Worm (Caenorhabditis elegans) whole organism, late embryonic: ENCODE results near the gene ZK550.6.

Experiments
- C08G9.2 ChIP-seq: sonication (generic microtip); optimal IDR thresholded peaks from 2 replicates; lab custom pipeline; 2016; ENCODE audit warnings: mild to moderate bottlenecking, missing genetic modification characterization, moderate library complexity, missing compliant biosample characterization
- F13H6.1 ChIP-seq: sonication (generic microtip); optimal IDR thresholded peaks from 2 replicates; lab custom pipeline; 2016; ENCODE audit warnings: missing genetic modification characterization, missing compliant biosample characterization
- K09A11.1 ChIP-seq: sonication (generic microtip); optimal IDR thresholded peaks from 2 replicates; lab custom pipeline; 2017; ENCODE audit warnings: antibody characterized with exemption, mild to moderate bottlenecking, missing genetic modification characterization, missing compliant biosample characterization; ENCODE audit not compliant: insufficient read depth
- Y22D7AL.16 ChIP-seq: sonication (generic microtip); optimal IDR thresholded peaks from 2 replicates; lab custom pipeline; 2016; ENCODE audit warnings: missing genetic modification characterization, missing compliant biosample characterization
- ahr-1 ChIP-seq: sonication (generic microtip); optimal IDR thresholded peaks from 2 replicates; lab custom pipeline; 2016; ENCODE audit warnings: missing genetic modification characterization, missing compliant biosample characterization
- ama-1 ChIP-seq: fragments of 150-350 bp; optimal IDR thresholded peaks from 2 replicates; lab custom pipeline; 2014
- ceh-14 ChIP-seq: sonication (generic microtip); optimal IDR thresholded peaks from 2 replicates; lab custom pipeline; 2016; ENCODE audit warnings: missing genotype, missing genetic modification characterization, missing compliant biosample characterization
- ceh-2 ChIP-seq: sonication (generic microtip); optimal IDR thresholded peaks from 2 replicates; lab custom pipeline; 2016; ENCODE audit warnings: missing genotype, missing genetic modification characterization, missing compliant biosample characterization
- ceh-24 ChIP-seq: sonication (generic microtip); optimal IDR thresholded peaks from 2 replicates; lab custom pipeline; 2016; ENCODE audit warnings: mild to moderate bottlenecking, missing genetic modification characterization, missing compliant biosample characterization
- ceh-31 ChIP-seq: sonication (generic microtip); optimal IDR thresholded peaks from 2 replicates; lab custom pipeline; 2016; ENCODE audit warnings: missing genetic modification characterization, missing compliant biosample characterization
- ceh-34 ChIP-seq: sonication (generic microtip); optimal IDR thresholded peaks from 2 replicates; lab custom pipeline; 2016; ENCODE audit warnings: mild to moderate bottlenecking, missing genetic modification characterization, missing compliant biosample characterization
- che-1 ChIP-seq: sonication (generic microtip); optimal IDR thresholded peaks from 2 replicates; lab custom pipeline; 2016; ENCODE audit warnings: mild to moderate bottlenecking, missing genetic modification characterization, missing compliant biosample characterization
- dve-1 ChIP-seq: sonication (generic microtip); optimal IDR thresholded peaks from 2 replicates; lab custom pipeline; 2017; ENCODE audit warnings: antibody characterized with exemption, mild to moderate bottlenecking, missing genetic modification characterization, missing compliant biosample characterization
- elt-2 ChIP-seq: sonication (generic microtip); optimal IDR thresholded peaks from 2 replicates; lab custom pipeline; 2016; ENCODE audit warnings: missing genetic modification reagents, missing genetic modification characterization, missing compliant biosample characterization
- ets-4 ChIP-seq: sonication (generic microtip); optimal IDR thresholded peaks from 2 replicates; lab custom pipeline; 2016; ENCODE audit warnings: missing genetic modification characterization, missing compliant biosample characterization
- fax-1 ChIP-seq: sonication (generic microtip); optimal IDR thresholded peaks from 2 replicates; lab custom pipeline; 2016; ENCODE audit warnings: missing genotype, missing genetic modification characterization, missing compliant biosample characterization
- fkh-10 ChIP-seq: fragments of 150-350 bp; optimal IDR thresholded peaks from 2 replicates; lab custom pipeline; 2014; ENCODE audit warnings: missing biosample characterization, missing genetic modification reagents, missing genetic modification characterization
- fkh-6 ChIP-seq: sonication (generic microtip); optimal IDR thresholded peaks from 2 replicates; lab custom pipeline; 2016; ENCODE audit warnings: missing genetic modification characterization, missing compliant biosample characterization
- hlh-13 ChIP-seq: fragments of 200-800 bp; sonication (Bioruptor generic); optimal IDR thresholded peaks from 2 replicates; lab custom pipeline; 2018; ENCODE audit warnings: mild to moderate bottlenecking, missing genetic modification characterization, missing compliant biosample characterization
- hlh-15 ChIP-seq: sonication (generic microtip); optimal IDR thresholded peaks from 2 replicates; lab custom pipeline; 2016; ENCODE audit warnings: missing genetic modification characterization, missing compliant biosample characterization
- hlh-8 ChIP-seq: sonication (generic microtip); optimal IDR thresholded peaks from 2 replicates; lab custom pipeline; 2016; ENCODE audit warnings: missing genotype, missing genetic modification characterization, missing compliant biosample characterization
- madf-2 ChIP-seq: sonication (generic microtip); optimal IDR thresholded peaks from 2 replicates; lab custom pipeline; 2017; ENCODE audit warnings: missing genetic modification characterization, missing compliant biosample characterization
- npax-4 ChIP-seq: sonication (generic microtip); optimal IDR thresholded peaks from 2 replicates; lab custom pipeline; 2016; ENCODE audit warnings: missing genetic modification characterization, missing compliant biosample characterization
- odd-2 ChIP-seq: sonication (generic microtip); optimal IDR thresholded peaks from 2 replicates; lab custom pipeline; 2017; ENCODE audit warnings: antibody characterized with exemption, mild to moderate bottlenecking, missing genetic modification characterization, missing compliant biosample characterization
- pat-9 ChIP-seq: fragments of 200-800 bp; sonication (Bioruptor generic); optimal IDR thresholded peaks from 2 replicates; lab custom pipeline; 2018; ENCODE audit warnings: mild to moderate bottlenecking, missing genetic modification characterization, moderate library complexity, missing compliant biosample characterization
- pha-2 ChIP-seq: sonication (generic microtip); optimal IDR thresholded peaks from 2 replicates; lab custom pipeline; 2017; ENCODE audit warnings: mild to moderate bottlenecking, missing genetic modification characterization, missing compliant biosample characterization
- pros-1 ChIP-seq: fragments of 150-350 bp; optimal IDR thresholded peaks from 2 replicates; lab custom pipeline; 2014; ENCODE audit warnings: missing biosample characterization, missing genetic modification reagents, missing genetic modification characterization
- ref-2 ChIP-seq: sonication (generic microtip); optimal IDR thresholded peaks from 2 replicates; lab custom pipeline; 2016; ENCODE audit warnings: missing genetic modification characterization, missing compliant biosample characterization
- sdc-2 ChIP-seq: sonication (generic microtip); optimal IDR thresholded peaks from 2 replicates; lab custom pipeline; 2016; ENCODE audit warnings: missing genotype, missing genetic modification characterization, missing compliant biosample characterization
- sox-2 ChIP-seq: fragments of 200-800 bp; sonication (Bioruptor generic); IDR thresholded peaks from 2 replicates; pipeline ENCODE4 v1.3.6; 2022; ENCODE audit warnings: missing genetic modification reagents, missing genetic modification characterization, missing compliant biosample characterization
- sox-4 ChIP-seq: sonication (generic microtip); optimal IDR thresholded peaks from 2 replicates; lab custom pipeline; 2017; ENCODE audit warnings: mild to moderate bottlenecking, missing genetic modification characterization, inconsistent platforms, missing compliant biosample characterization
- tbx-2 ChIP-seq: sonication (generic microtip); optimal IDR thresholded peaks from 2 replicates; lab custom pipeline; 2016; ENCODE audit warnings: missing genetic modification characterization, missing compliant biosample characterization
- tbx-7 ChIP-seq: sonication (generic microtip); optimal IDR thresholded peaks from 2 replicates; lab custom pipeline; 2016; ENCODE audit warnings: missing genotype, missing genetic modification characterization, missing compliant biosample characterization
- unc-3 ChIP-seq, 2 experiments: fragments of 200-800 bp in 1 of 2; sonication (Bioruptor generic) in 1 of 2; sonication (generic microtip) in 1 of 2; conservative IDR thresholded peaks in 1 of 2; optimal IDR thresholded peaks in 1 of 2; 2 replicates each; pipeline versions ENCODE4 v1.3.6 to Lab custom; 2016 to 2022; ENCODE audit warnings: missing compliant biosample characterization in 2 of 2, missing genetic modification characterization in 2 of 2, missing genetic modification reagents in 1 of 2
- unc-42 ChIP-seq: sonication (generic microtip); optimal IDR thresholded peaks from 2 replicates; lab custom pipeline; 2016; ENCODE audit warnings: missing genotype, missing genetic modification characterization, missing compliant biosample characterization
- unc-55 ChIP-seq: sonication (generic microtip); optimal IDR thresholded peaks from 2 replicates; lab custom pipeline; 2017; ENCODE audit warnings: missing biosample characterization, missing genetic modification reagents, missing genetic modification characterization
- zip-5 ChIP-seq: sonication (generic microtip); optimal IDR thresholded peaks from 2 replicates; lab custom pipeline; 2016; ENCODE audit warnings: missing genetic modification characterization, missing compliant biosample characterization
- ztf-16 ChIP-seq: sonication (generic microtip); optimal IDR thresholded peaks from 2 replicates; lab custom pipeline; 2017; ENCODE audit warnings: missing genetic modification characterization, missing compliant biosample characterization

Gene ZK550.6

ce11 chrIV:17293679-17294078 is 31.4 kb upstream of the ZK550.6 start:
- TF ChIP-seq che-1 (tag; lab: Kevin White, UChicago) (no peak), odd-2 (tag; lab: Kevin White, UChicago) (no peak), ceh-24 (tag; lab: Kevin White, UChicago) (no peak), unc-55 (peak; percentile 18)

- TF ChIP-seq elt-2: no peak
- TF ChIP-seq ref-2: no peak
- no peak for TF ChIP-seq F13H6.1
- TF ChIP-seq fax-1: no peak
- TF ChIP-seq Y22D7AL.16 (tag; lab: Kevin White, UChicago): no peak
- no peak for TF ChIP-seq ceh-34
- TF ChIP-seq ztf-16: no peak
- TF ChIP-seq tbx-2 (tag; lab: Kevin White, UChicago): no peak
- no peak for TF ChIP-seq pat-9
- TF ChIP-seq ceh-14 (tag; lab: Kevin White, UChicago): no peak
- TF ChIP-seq K09A11.1 (tag; lab: Kevin White, UChicago): no peak
- no peak for TF ChIP-seq hlh-8 (tag; lab: Kevin White, UChicago)
Measured at ce11 chrIV:17293068-17293467, 30.8 kb upstream of the ZK550.6 start.

ce11 chrIV:17292350-17292749 is 30.1 kb upstream of the ZK550.6 start:
- TF ChIP-seq sox-4: no peak
- no peak for TF ChIP-seq fkh-6
- TF ChIP-seq fkh-10 (GFP tag; lab: Kevin White, UChicago): no peak
- TF ChIP-seq hlh-8 (tag; lab: Kevin White, UChicago): no peak
- TF ChIP-seq ahr-1 (tag; lab: Kevin White, UChicago): no peak
- no peak for TF ChIP-seq sox-2 (GFP tag; lab: Robert Waterston, UW)
- no peak for TF ChIP-seq ceh-31 (tag; lab: Kevin White, UChicago)
- no peak for TF ChIP-seq odd-2 (tag; lab: Kevin White, UChicago)
- no peak for TF ChIP-seq pha-2 (tag; lab: Kevin White, UChicago)
- TF ChIP-seq pros-1 (tag; lab: Kevin White, UChicago): no peak
- no peak for TF ChIP-seq npax-4 (tag; lab: Kevin White, UChicago)
- TF ChIP-seq ets-4 (tag; lab: Kevin White, UChicago): no peak
- no peak for TF ChIP-seq ceh-14 (tag; lab: Kevin White, UChicago)
- no peak for TF ChIP-seq unc-3 (GFP tag; conservative IDR thresholded peaks at IDR 0.05; lab: Robert Waterston, UW)
- no peak for TF ChIP-seq unc-3 (tag; optimal IDR thresholded peaks at IDR 0.05; lab: Kevin White, UChicago)
- TF ChIP-seq madf-2: no peak
- no peak for TF ChIP-seq zip-5 (tag; lab: Kevin White, UChicago)
- TF ChIP-seq dve-1: no peak
- no peak for TF ChIP-seq hlh-13 (GFP tag; lab: Kevin White, UChicago)
- no peak for TF ChIP-seq tbx-7 (tag; lab: Kevin White, UChicago)

- TF ChIP-seq C08G9.2 (no peak), sdc-2 (no peak), ceh-2 (no peak), unc-42 (tag; lab: Kevin White, UChicago) (peak; percentile 72), sox-2 (GFP tag; lab: Robert Waterston, UW) (no peak), ama-1 (lab: Kevin White, UChicago) (no peak), hlh-15 (tag; lab: Kevin White, UChicago) (no peak)
- TF ChIP-seq, all 69 proteins: peak for 1
Measured at ce11 chrIV:17291629-17292199, 29.4 kb upstream of the ZK550.6 start, which contains the start of the genes T28F3.11 and slc-17.4. Gene T28F3.11, minus strand, starts transcription at chrIV:17291679. Gene slc-17.4, minus strand, starts transcription at chrIV:17291733.
